Fruit fly (Drosophila melanogaster): ENCODE measurements around the gene trol.

The trol gene

dm6 chrX:2533843-2534473 is 11.3 kb downstream of the trol start (continued):
- TF ChIP-seq YL-1 (GFP tag; optimal IDR thresholded peaks at IDR 0.05) (no peak), CG10654 (GFP tag; optimal IDR thresholded peaks at IDR 0.05) (peak; percentile 48), CG2678 (tag; optimal IDR thresholded peaks at IDR 0.05) (peak; percentile 71), twi (tag; optimal IDR thresholded peaks at IDR 0.05) (no peak), E2f2 (GFP tag; IDR thresholded peaks at IDR 0.05) (peak; percentile 40; the same call in 1 of the 2 replicates), vfl (GFP tag; optimal IDR thresholded peaks at IDR 0.05) (no peak), ac (GFP tag; optimal IDR thresholded peaks at IDR 0.05) (no peak), CG8281 (tag; optimal IDR thresholded peaks at IDR 0.05) (peak; percentile 3), CG4404 (GFP tag; IDR thresholded peaks at IDR 0.05) (no peak), Rfx (GFP tag; IDR thresholded peaks at IDR 0.05) (peak; percentile 89), ttk (GFP tag; IDR thresholded peaks at IDR 0.05) (peak; percentile 43; the same call in 1 of the 2 replicates), CG17359 (tag; optimal IDR thresholded peaks at IDR 0.05) (peak; percentile 67), CG4854 (GFP tag; optimal IDR thresholded peaks at IDR 0.05) (peak; percentile 22), Elba2 (GFP tag; optimal IDR thresholded peaks at IDR 0.05) (no peak), pnt (GFP tag; optimal IDR thresholded peaks at IDR 0.05) (peak; percentile 43), Poxn (GFP tag; IDR thresholded peaks at IDR 0.05) (no peak), ara (GFP tag; IDR thresholded peaks at IDR 0.05) (0 out of 2 replicates have a peak, but pooled peaks have one; percentile 21), fd64A (GFP tag; optimal IDR thresholded peaks at IDR 0.05) (no peak), stwl (tag; optimal IDR thresholded peaks at IDR 0.05) (no peak), kni (GFP tag; optimal IDR thresholded peaks at IDR 0.05) (no peak), CG10979 (tag; optimal IDR thresholded peaks at IDR 0.05) (peak; percentile 8), CG5180 (GFP tag; optimal IDR thresholded peaks at IDR 0.05) (peak; percentile 12), bsh (GFP tag; optimal IDR thresholded peaks at IDR 0.05) (peak; percentile 17 to 40), Hmr (GFP tag; optimal IDR thresholded peaks at IDR 0.05) (peak; percentile 51), cad (GFP tag; optimal IDR thresholded peaks at IDR 0.05) (no peak), klu (GFP tag; IDR thresholded peaks at IDR 0.05) (peak; percentile 39; the same call in 1 of the 2 replicates), Max (GFP tag; optimal IDR thresholded peaks at IDR 0.05) (no peak), sd (tag; optimal IDR thresholded peaks at IDR 0.05) (no peak), CG12942 (GFP tag; optimal IDR thresholded peaks at IDR 0.05) (peak; percentile 40), lilli (GFP tag; optimal IDR thresholded peaks at IDR 0.05) (peak; percentile 66), CG15479 (GFP tag; optimal IDR thresholded peaks at IDR 0.05) (no peak), Xbp1 (GFP tag; optimal IDR thresholded peaks at IDR 0.05) (peak; percentile 63), Atf-2 (GFP tag; optimal IDR thresholded peaks at IDR 0.05) (peak; percentile 7), sna (GFP tag; IDR thresholded peaks at IDR 0.05; ENCODE audit: partially characterized antibody) (no peak), CG12769 (tag; optimal IDR thresholded peaks at IDR 0.05) (peak; percentile 86), CG8478 (optimal IDR thresholded peaks at IDR 0.05) (no peak), eyg (GFP tag; optimal IDR thresholded peaks at IDR 0.05) (peak; percentile 49), croc (GFP tag; conservative IDR thresholded peaks at IDR 0.05) (no peak; the same call in 2 of the 3 replicates), CG1529 (GFP tag; optimal IDR thresholded peaks at IDR 0.05) (no peak), ATbp (GFP tag; optimal IDR thresholded peaks at IDR 0.05) (no peak), CG33213 (GFP tag; optimal IDR thresholded peaks at IDR 0.05) (peak; percentile 29), Ptx1 (GFP tag; IDR thresholded peaks at IDR 0.05) (peak; percentile 83), NfI (GFP tag; optimal IDR thresholded peaks at IDR 0.05) (peak; percentile 38), CG17568 (GFP tag; optimal IDR thresholded peaks at IDR 0.05) (no peak), pita (GFP tag; optimal IDR thresholded peaks at IDR 0.05) (no peak), Hr39 (optimal IDR thresholded peaks at IDR 0.05) (no peak), pros (GFP tag; optimal IDR thresholded peaks at IDR 0.05) (no peak), CG12219 (GFP tag; optimal IDR thresholded peaks at IDR 0.05) (peak; percentile 71), CG1832 (GFP tag; optimal IDR thresholded peaks at IDR 0.05) (no peak), CG7839 (tag; optimal IDR thresholded peaks at IDR 0.05) (peak; percentile 66)
